Fruit fly (Drosophila melanogaster): ENCODE results near the gene CG42535.
A peak's percentile ranks its signal among the peaks of the same experiment; 100 is the strongest.

CG42535 gene

DNA sequence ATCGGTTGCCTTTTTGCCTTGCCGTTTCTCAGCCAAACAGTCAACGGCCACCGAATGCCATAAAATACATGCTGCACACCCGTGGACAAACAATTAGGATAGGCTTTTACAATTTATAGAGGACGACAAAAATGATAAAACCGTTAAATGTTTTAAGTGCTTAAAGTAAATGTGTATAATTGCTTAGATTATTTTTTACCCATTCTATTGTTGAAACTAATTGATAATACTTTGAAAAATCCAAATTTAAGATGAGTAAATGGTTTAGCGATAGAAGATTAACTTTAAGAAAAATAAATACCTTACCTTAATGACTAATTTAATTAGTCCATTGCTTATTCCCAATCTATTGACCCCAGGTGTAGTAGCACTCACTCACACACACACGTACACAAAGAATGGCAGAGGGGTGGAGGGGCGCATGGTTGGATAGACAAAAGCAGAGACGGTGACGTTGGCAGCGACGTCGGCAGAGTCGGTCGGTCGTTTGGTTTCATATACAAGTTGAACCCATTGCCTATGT, 47.9 kb upstream of the CG42535 start (continued):
- TF ChIP-seq CG8119 (GFP tag; IDR thresholded peaks at IDR 0.05) (peak; percentile 97), CG6854 (GFP tag; optimal IDR thresholded peaks at IDR 0.05) (peak; percentile 35), CG3919 (GFP tag; optimal IDR thresholded peaks at IDR 0.05) (peak; percentile 86), CG6792 (GFP tag; optimal IDR thresholded peaks at IDR 0.05) (peak; percentile 88), esn (GFP tag; optimal IDR thresholded peaks at IDR 0.05) (peak; percentile 94), CG8632 (GFP tag; optimal IDR thresholded peaks at IDR 0.05) (peak; percentile 84), Smox (GFP tag; optimal IDR thresholded peaks at IDR 0.05) (peak; percentile 84), svp (GFP tag) (peak; percentile 96), dac (GFP tag; optimal IDR thresholded peaks at IDR 0.05) (peak; percentile 76), CG10631 (GFP tag; optimal IDR thresholded peaks at IDR 0.05) (peak; percentile 94), CG4318 (GFP tag; optimal IDR thresholded peaks at IDR 0.05) (peak; percentile 82), vri (GFP tag; optimal IDR thresholded peaks at IDR 0.05) (peak; percentile 48), spab (GFP tag; optimal IDR thresholded peaks at IDR 0.05) (peak; percentile 85), CG9139 (GFP tag; optimal IDR thresholded peaks at IDR 0.05) (peak; percentile 82), dsx (GFP tag; optimal IDR thresholded peaks at IDR 0.05; ENCODE audit: poor library complexity, severe bottlenecking) (peak; percentile 87), Eip78C (GFP tag) (peak; percentile 97), CG16779 (tag; optimal IDR thresholded peaks at IDR 0.05) (peak; percentile 84), cyc (GFP tag; optimal IDR thresholded peaks at IDR 0.05) (peak; percentile 80)

DNA sequence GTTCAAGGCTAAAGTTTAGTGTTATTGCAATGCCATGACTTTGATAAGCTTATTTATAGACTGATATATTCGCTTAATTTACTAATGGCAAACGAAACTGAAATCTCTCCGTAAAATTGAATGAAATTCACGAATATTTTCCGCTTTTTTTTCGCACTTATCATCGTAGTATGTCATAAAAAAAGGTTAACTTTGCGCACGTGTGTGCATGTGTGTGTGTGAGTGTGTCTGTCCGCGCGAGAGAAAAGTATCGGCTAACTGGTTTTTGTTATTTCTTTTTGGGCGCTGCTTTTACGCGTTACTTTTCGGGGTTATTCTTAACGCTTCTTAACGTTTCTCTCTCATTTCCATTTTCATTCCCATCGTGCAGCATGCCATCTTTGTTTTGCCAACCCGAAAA, 47.1 kb upstream of the CG42535 start:
- TF ChIP-seq Eip93F (GFP tag; optimal IDR thresholded peaks at IDR 0.05) (no peak), Hr39 (GFP tag; optimal IDR thresholded peaks at IDR 0.05) (no peak), CG34406 (GFP tag; optimal IDR thresholded peaks at IDR 0.05) (no peak), CG1621 (tag; optimal IDR thresholded peaks at IDR 0.05) (no peak), CG11762 (GFP tag; optimal IDR thresholded peaks at IDR 0.05; ENCODE audit: insufficient read depth) (no peak), spab (GFP tag; optimal IDR thresholded peaks at IDR 0.05) (no peak), Lpt (GFP tag; optimal IDR thresholded peaks at IDR 0.05) (no peak), cyc (GFP tag; optimal IDR thresholded peaks at IDR 0.05) (no peak), CG10631 (GFP tag; optimal IDR thresholded peaks at IDR 0.05) (no peak), Gug (GFP tag; IDR thresholded peaks at IDR 0.05) (no peak), Hr38 (GFP tag; optimal IDR thresholded peaks at IDR 0.05) (no peak), Eip75B (GFP tag; optimal IDR thresholded peaks at IDR 0.05) (no peak), achi (GFP tag; optimal IDR thresholded peaks at IDR 0.05) (no peak), svp (GFP tag) (no peak), OdsH (GFP tag; optimal IDR thresholded peaks at IDR 0.05) (no peak), dsx (GFP tag; optimal IDR thresholded peaks at IDR 0.05; ENCODE audit: poor library complexity, severe bottlenecking) (no peak), CG3032 (tag; optimal IDR thresholded peaks at IDR 0.05) (no peak), CG8632 (GFP tag; optimal IDR thresholded peaks at IDR 0.05) (no peak)

dm6 chr3L:10675635-10676393, 45.1 kb upstream of the CG42535 start:
- TF ChIP-seq eg (GFP tag; IDR thresholded peaks at IDR 0.05): peak; percentile 90
- peak; percentile 92 to 94 for TF ChIP-seq ss (GFP tag; optimal IDR thresholded peaks at IDR 0.05)
- TF ChIP-seq CG1621 (tag; optimal IDR thresholded peaks at IDR 0.05): peak; percentile 51
- peak; percentile 87 for TF ChIP-seq CG6276 (GFP tag; optimal IDR thresholded peaks at IDR 0.05)
- peak; percentile 88 for TF ChIP-seq CG8119 (GFP tag; IDR thresholded peaks at IDR 0.05)
- TF ChIP-seq dsx (GFP tag; optimal IDR thresholded peaks at IDR 0.05; ENCODE audit: poor library complexity, severe bottlenecking): peak; percentile 68
- peak; percentile 23 for TF ChIP-seq esn (GFP tag; optimal IDR thresholded peaks at IDR 0.05)
- peak; percentile 34 for TF ChIP-seq CG8319 (GFP tag; optimal IDR thresholded peaks at IDR 0.05)
- peak; percentile 66 for TF ChIP-seq CG10669 (GFP tag; optimal IDR thresholded peaks at IDR 0.05)
- TF ChIP-seq CG16779 (tag; optimal IDR thresholded peaks at IDR 0.05): peak; percentile 76
- TF ChIP-seq Eip78C (GFP tag): peak; percentile 76
- TF ChIP-seq acj6 (GFP tag; optimal IDR thresholded peaks at IDR 0.05): peak; percentile 26
- TF ChIP-seq CG6808 (GFP tag; optimal IDR thresholded peaks at IDR 0.05): peak; percentile 86
- peak; percentile 48 for TF ChIP-seq CG3919 (GFP tag; optimal IDR thresholded peaks at IDR 0.05)
- no peak; the same call in 1 of the 2 replicates for TF ChIP-seq CG11294 (GFP tag; IDR thresholded peaks at IDR 0.05)
- TF ChIP-seq Gug (GFP tag; IDR thresholded peaks at IDR 0.05): no peak
- TF ChIP-seq CG34406 (GFP tag; optimal IDR thresholded peaks at IDR 0.05): peak; percentile 35
- peak; percentile 24 for TF ChIP-seq CG7368 (GFP tag; optimal IDR thresholded peaks at IDR 0.05)
- TF ChIP-seq lz (GFP tag; optimal IDR thresholded peaks at IDR 0.05): no peak
- peak; percentile 31 for TF ChIP-seq OdsH (GFP tag; optimal IDR thresholded peaks at IDR 0.05)
- peak; percentile 41 for TF ChIP-seq CG32006 (GFP tag; optimal IDR thresholded peaks at IDR 0.05)
- TF ChIP-seq CG4318 (GFP tag; optimal IDR thresholded peaks at IDR 0.05): no peak
- no peak for TF ChIP-seq Ets21C (GFP tag; optimal IDR thresholded peaks at IDR 0.05)
- peak; percentile 47 for TF ChIP-seq Sox102F (GFP tag; optimal IDR thresholded peaks at IDR 0.05)
- peak; percentile 79 for TF ChIP-seq CG6854 (GFP tag; optimal IDR thresholded peaks at IDR 0.05)
- peak; percentile 26 for TF ChIP-seq achi (GFP tag; optimal IDR thresholded peaks at IDR 0.05)
- TF ChIP-seq fd59A (GFP tag; optimal IDR thresholded peaks at IDR 0.05): peak; percentile 1
- peak; percentile 17 for TF ChIP-seq CG6792 (GFP tag; optimal IDR thresholded peaks at IDR 0.05)
